Worm (Caenorhabditis elegans) whole organism, L4 larva: ENCODE results near the gene odr-7.

Source experiments
- F49E8.2 ChIP-seq: sonication (generic microtip); optimal IDR thresholded peaks from 2 replicates; lab custom pipeline; 2016; ENCODE audit warnings: missing compliant biosample characterization, mild to moderate bottlenecking, missing genetic modification characterization, borderline replicate concordance
- R02D3.7 ChIP-seq: fragments of 150-350 bp; sonication (generic microtip); optimal IDR thresholded peaks from 3 replicates; lab custom pipeline; 2014; ENCODE audit warnings: missing biosample characterization, missing genetic modification characterization
- T20F7.1 ChIP-seq: fragments of 200-800 bp; sonication (Bioruptor generic); optimal IDR thresholded peaks from 2 replicates; lab custom pipeline; 2018; ENCODE audit warnings: mild to moderate bottlenecking, missing genetic modification characterization, missing compliant biosample characterization
- Y105C5A.15 ChIP-seq: fragments of 200-800 bp; sonication (Bioruptor generic); IDR thresholded peaks from 2 replicates; pipeline ENCODE4 v1.3.6; 2022; ENCODE audit warnings: missing genetic modification characterization, missing compliant biosample characterization
- Y5F2A.4 ChIP-seq: fragments of 200-800 bp; sonication (Bioruptor generic); optimal IDR thresholded peaks from 2 replicates; lab custom pipeline; 2018; ENCODE audit warnings: mild to moderate bottlenecking, missing genetic modification characterization, missing compliant biosample characterization
- ZK337.2 ChIP-seq: fragments of 200-800 bp; sonication (Bioruptor generic); IDR thresholded peaks from 2 replicates; pipeline ENCODE4 v1.3.6; 2022; ENCODE audit warnings: missing genetic modification reagents, missing genetic modification characterization, missing compliant biosample characterization
- ZK546.5 ChIP-seq, 2 experiments: sonication (generic microtip); optimal IDR thresholded peaks; 2 replicates each; lab custom pipeline; 2017; ENCODE audit warnings: missing biosample characterization in 2 of 2, missing genetic modification characterization in 2 of 2
- aha-1 ChIP-seq: fragments of 150-350 bp; peaks from one replicate; lab custom pipeline; 2014; ENCODE audit warnings: missing biosample characterization, missing genetic modification characterization
- aly-2 ChIP-seq: sonication (generic microtip); optimal IDR thresholded peaks from 2 replicates; lab custom pipeline; 2018; ENCODE audit warnings: missing biosample characterization, missing genetic modification characterization
- ama-1 ChIP-seq: fragments of 150-350 bp; optimal IDR thresholded peaks from 2 replicates; lab custom pipeline; 2014; ENCODE audit warnings: inconsistent platforms, mixed read lengths
- ceh-28 ChIP-seq: fragments of 150-350 bp; optimal IDR thresholded peaks from 2 replicates; lab custom pipeline; 2014; ENCODE audit warnings: missing biosample characterization, missing genetic modification reagents, missing genetic modification characterization
- ceh-62 ChIP-seq: sonication (generic microtip); optimal IDR thresholded peaks from 2 replicates; lab custom pipeline; 2017; ENCODE audit warnings: missing biosample characterization, missing genetic modification characterization
- ctbp-1 ChIP-seq: fragments of 200-800 bp; sonication (Bioruptor generic); IDR thresholded peaks from 2 replicates; pipeline ENCODE4 v1.3.6; 2022; ENCODE audit warnings: missing genetic modification reagents, missing genetic modification characterization, missing compliant biosample characterization
- daf-12 ChIP-seq: fragments of 150-350 bp; optimal IDR thresholded peaks from 2 replicates; lab custom pipeline; 2014; ENCODE audit warnings: missing biosample characterization, missing genetic modification reagents, missing genetic modification characterization
- daf-16 ChIP-seq, 3 experiments: sonication (generic microtip); optimal IDR thresholded peaks; 2 replicates each; lab custom pipeline; 2016 to 2017; ENCODE audit warnings: missing genetic modification characterization in 3 of 3, missing genetic modification reagents in 3 of 3, mild to moderate bottlenecking in 2 of 3, missing compliant biosample characterization in 2 of 3, missing biosample characterization in 1 of 3, moderate library complexity in 1 of 3
- daf-8 ChIP-seq: fragments of 200-800 bp; sonication (Bioruptor generic); IDR thresholded peaks from 2 replicates; pipeline ENCODE4 v1.3.6; 2022; ENCODE audit warnings: missing genetic modification characterization, missing compliant biosample characterization
- dmd-6 ChIP-seq: fragments of 200-800 bp; sonication (Bioruptor generic); IDR thresholded peaks from 2 replicates; pipeline ENCODE4 v1.3.6; 2022; ENCODE audit warnings: missing genetic modification reagents, missing genetic modification characterization, missing compliant biosample characterization
- dmd-8 ChIP-seq: fragments of 200-800 bp; sonication (Bioruptor generic); IDR thresholded peaks from 2 replicates; pipeline ENCODE4 v1.3.6; 2022; ENCODE audit warnings: missing genetic modification characterization, missing compliant biosample characterization
- duxl-1 ChIP-seq: sonication (generic microtip); optimal IDR thresholded peaks from 2 replicates; lab custom pipeline; 2016; ENCODE audit warnings: mild to moderate bottlenecking, missing genetic modification characterization, moderate library complexity, missing compliant biosample characterization; ENCODE audit not compliant: poor library complexity
- dve-1 ChIP-seq: sonication (generic microtip); optimal IDR thresholded peaks from 2 replicates; lab custom pipeline; 2017; ENCODE audit warnings: antibody characterized with exemption, mild to moderate bottlenecking, missing genetic modification characterization, missing compliant biosample characterization; ENCODE audit not compliant: insufficient read depth
- egl-27 ChIP-seq: sonication (generic microtip); optimal IDR thresholded peaks from 3 replicates; lab custom pipeline; 2017; ENCODE audit warnings: missing biosample characterization, missing genetic modification reagents, missing genetic modification characterization
- egl-43 ChIP-seq: fragments of 200-800 bp; sonication (Bioruptor generic); IDR thresholded peaks from 2 replicates; pipeline ENCODE4 v1.3.6; 2022; ENCODE audit warnings: missing genetic modification reagents, missing genetic modification characterization, missing compliant biosample characterization
- fos-1 ChIP-seq: fragments of 150-350 bp; optimal IDR thresholded peaks from 2 replicates; lab custom pipeline; 2014; ENCODE audit warnings: missing biosample characterization, missing genetic modification characterization
- gei-8 ChIP-seq: fragments of 200-800 bp; sonication (Bioruptor generic); optimal IDR thresholded peaks from 2 replicates; lab custom pipeline; 2018; ENCODE audit warnings: mild to moderate bottlenecking, missing genetic modification characterization, missing compliant biosample characterization
- hif-1 ChIP-seq, 2 experiments: sonication (generic microtip); optimal IDR thresholded peaks; 2 replicates each; lab custom pipeline; 2016 to 2017; ENCODE audit warnings: missing compliant biosample characterization in 2 of 2, missing genetic modification characterization in 2 of 2, missing genetic modification reagents in 2 of 2, missing genotype in 2 of 2, mild to moderate bottlenecking in 1 of 2
- hlh-30 ChIP-seq: sonication (generic microtip); optimal IDR thresholded peaks from 2 replicates; lab custom pipeline; 2017; ENCODE audit warnings: antibody characterized with exemption, mild to moderate bottlenecking, missing genetic modification characterization, missing compliant biosample characterization; ENCODE audit not compliant: insufficient read depth
- hmg-1.1 ChIP-seq: fragments of 200-800 bp; sonication (Bioruptor generic); IDR thresholded peaks from 2 replicates; pipeline ENCODE4 v1.3.6; 2022; ENCODE audit warnings: missing genetic modification reagents, missing genetic modification characterization, missing compliant biosample characterization
- lim-7 ChIP-seq: fragments of 200-800 bp; sonication (Bioruptor generic); IDR thresholded peaks from 2 replicates; pipeline ENCODE4 v1.3.6; 2022; ENCODE audit warnings: missing genetic modification characterization, missing compliant biosample characterization
- lin-1 ChIP-seq: fragments of 200-800 bp; sonication (Bioruptor generic); IDR thresholded peaks from 2 replicates; pipeline ENCODE4 v1.3.6; 2022; ENCODE audit warnings: missing genetic modification reagents, missing genetic modification characterization, missing compliant biosample characterization
- lin-15B ChIP-seq: fragments of 150-350 bp; sonication (generic microtip); optimal IDR thresholded peaks from 3 replicates; lab custom pipeline; 2014; ENCODE audit warnings: missing biosample characterization, missing genetic modification characterization
- lin-38 ChIP-seq: fragments of 200-800 bp; sonication (Bioruptor generic); IDR thresholded peaks from 2 replicates; pipeline ENCODE4 v1.3.6; 2022; ENCODE audit warnings: missing genetic modification reagents, missing genetic modification characterization, missing compliant biosample characterization
- lin-39 ChIP-seq: fragments of 150-350 bp; optimal IDR thresholded peaks from 2 replicates; lab custom pipeline; 2014; ENCODE audit warnings: missing biosample characterization, missing genetic modification reagents, missing genetic modification characterization
- mep-1 ChIP-seq: fragments of 150-350 bp; sonication (generic microtip); optimal IDR thresholded peaks from 3 replicates; lab custom pipeline; 2014; ENCODE audit warnings: missing biosample characterization, missing genetic modification characterization
- mes-2 ChIP-seq: sonication (generic microtip); optimal IDR thresholded peaks from 2 replicates; lab custom pipeline; 2016; ENCODE audit warnings: missing genotype, mild to moderate bottlenecking, missing genetic modification characterization, missing compliant biosample characterization; ENCODE audit not compliant: poor library complexity, severe bottlenecking
- mxl-2 ChIP-seq: fragments of 200-800 bp; sonication (Bioruptor generic); conservative IDR thresholded peaks from 2 replicates; pipeline ENCODE4 v1.3.6; 2022; ENCODE audit warnings: missing genetic modification reagents, missing genetic modification characterization, missing compliant biosample characterization
- nhr-10 ChIP-seq: fragments of 150-350 bp; optimal IDR thresholded peaks from 2 replicates; lab custom pipeline; 2014; ENCODE audit warnings: missing biosample characterization, missing genetic modification characterization
- nhr-102 ChIP-seq: sonication (generic microtip); optimal IDR thresholded peaks from 2 replicates; lab custom pipeline; 2016; ENCODE audit warnings: mild to moderate bottlenecking, missing genetic modification characterization, moderate library complexity, missing compliant biosample characterization
- nhr-11 ChIP-seq: fragments of 150-350 bp; optimal IDR thresholded peaks from 2 replicates; lab custom pipeline; 2014; ENCODE audit warnings: missing biosample characterization, missing genetic modification characterization
- nhr-111 ChIP-seq: fragments of 200-800 bp; sonication (Bioruptor generic); optimal IDR thresholded peaks from 2 replicates; lab custom pipeline; 2018; ENCODE audit warnings: mild to moderate bottlenecking, missing genetic modification characterization, missing compliant biosample characterization
- nhr-41 ChIP-seq: fragments of 200-800 bp; sonication (Bioruptor generic); IDR thresholded peaks from 2 replicates; pipeline ENCODE4 v1.3.6; 2022; ENCODE audit warnings: missing genetic modification reagents, missing genetic modification characterization, missing compliant biosample characterization
- nhr-42 ChIP-seq: fragments of 200-800 bp; sonication (Bioruptor generic); IDR thresholded peaks from 2 replicates; pipeline ENCODE4 v1.3.6; 2022; ENCODE audit warnings: missing genetic modification characterization, missing compliant biosample characterization
- nhr-48 ChIP-seq: sonication (generic microtip); optimal IDR thresholded peaks from 2 replicates; lab custom pipeline; 2016; ENCODE audit warnings: mild to moderate bottlenecking, missing genetic modification characterization, missing compliant biosample characterization
- nhr-76 ChIP-seq: fragments of 150-350 bp; optimal IDR thresholded peaks from 2 replicates; lab custom pipeline; 2014; ENCODE audit warnings: missing biosample characterization, missing genetic modification characterization
- set-16 ChIP-seq: fragments of 200-800 bp; sonication (Bioruptor generic); IDR thresholded peaks from 2 replicates; pipeline ENCODE4 v1.3.6; 2022; ENCODE audit warnings: missing genetic modification reagents, missing genetic modification characterization, missing compliant biosample characterization
- snpc-4 ChIP-seq: fragments of 150-350 bp; optimal IDR thresholded peaks from 2 replicates; lab custom pipeline; 2014; ENCODE audit warnings: missing biosample characterization, missing genetic modification characterization
- tra-1 ChIP-seq: fragments of 200-800 bp; sonication (Bioruptor generic); IDR thresholded peaks from 2 replicates; pipeline ENCODE4 v1.3.6; 2022; ENCODE audit warnings: missing genetic modification reagents, missing genetic modification characterization, missing compliant biosample characterization
- unc-39 ChIP-seq: sonication (generic microtip); optimal IDR thresholded peaks from 2 replicates; lab custom pipeline; 2017; ENCODE audit warnings: missing biosample characterization, missing genetic modification characterization
- unc-62 ChIP-seq, 3 experiments: fragments of 150-350 bp in 1 of 3; sonication (generic microtip); optimal IDR thresholded peaks in 2 of 3; peaks in 1 of 3; 1 replicate in 1 of 3; 2 replicates in 2 of 3; lab custom pipeline; 2014 to 2017; ENCODE audit warnings: missing biosample characterization in 3 of 3, missing genetic modification characterization in 3 of 3, missing genetic modification reagents in 3 of 3, missing genotype in 1 of 3
- zfp-2 ChIP-seq: sonication (generic microtip); optimal IDR thresholded peaks from 2 replicates; lab custom pipeline; 2016; ENCODE audit warnings: mild to moderate bottlenecking, missing genetic modification characterization, missing compliant biosample characterization
- zip-2 ChIP-seq: fragments of 150-350 bp; optimal IDR thresholded peaks from 2 replicates; lab custom pipeline; 2014; ENCODE audit warnings: missing biosample characterization, missing genetic modification characterization
- ztf-11 ChIP-seq: fragments of 150-350 bp; optimal IDR thresholded peaks from 2 replicates; lab custom pipeline; 2014; ENCODE audit warnings: missing biosample characterization, missing genetic modification characterization

Gene odr-7

ce11 chrX:12422580-12422979 lies 38.9 kb downstream of the odr-7 start:
- TF ChIP-seq F49E8.2 = no peak
- TF ChIP-seq dve-1 (tag; lab: Kevin White, UChicago) = peak; percentile 0
- no peak for TF ChIP-seq ceh-62 (tag; lab: Kevin White, UChicago)
- peak; percentile 23 for TF ChIP-seq nhr-76 (tag; lab: Kevin White, UChicago)
- TF ChIP-seq lin-1 = no peak
- no peak for TF ChIP-seq lin-39
- no peak for TF ChIP-seq ztf-11 (tag; lab: Kevin White, UChicago)
- TF ChIP-seq mep-1 = peak; percentile 22
- no peak for TF ChIP-seq nhr-11 (tag; lab: Kevin White, UChicago)
- TF ChIP-seq R02D3.7 (tag; lab: Kevin White, UChicago) = no peak
- TF ChIP-seq nhr-102 = no peak
- TF ChIP-seq snpc-4 (tag; lab: Kevin White, UChicago) = no peak
- no peak for TF ChIP-seq Y105C5A.15
- TF ChIP-seq Y5F2A.4 (GFP tag; lab: Kevin White, UChicago) = no peak
- TF ChIP-seq mxl-2 = no peak
- TF ChIP-seq ZK337.2 = no peak
- TF ChIP-seq aha-1 (tag; lab: Kevin White, UChicago) = no peak
- no peak for TF ChIP-seq egl-43 (GFP tag; lab: Robert Waterston, UW)
- TF ChIP-seq duxl-1 (tag; lab: Kevin White, UChicago) = no peak
- no peak for TF ChIP-seq hmg-1.1 (GFP tag; lab: Robert Waterston, UW)
- TF ChIP-seq daf-12 (tag; lab: Kevin White, UChicago) = no peak
- TF ChIP-seq ceh-28 (tag; lab: Kevin White, UChicago) = no peak
- TF ChIP-seq unc-62 (GFP tag; optimal IDR thresholded peaks at IDR 0.05 in 1 of 2; lab: Kevin White, UChicago) = peak in 1 of 2 experiments; percentile 21
- TF ChIP-seq unc-62 (tag; optimal IDR thresholded peaks at IDR 0.05; lab: Kevin White, UChicago) = no peak
- TF ChIP-seq hif-1 (tag; optimal IDR thresholded peaks at IDR 0.05; lab: Kevin White, UChicago) = no peak
- peak; percentile 69 for TF ChIP-seq hlh-30 (tag; lab: Kevin White, UChicago)
- TF ChIP-seq set-16 = no peak
- no peak for TF ChIP-seq daf-16 (GFP tag; optimal IDR thresholded peaks at IDR 0.05; lab: Kevin White, UChicago)
- TF ChIP-seq daf-16 (tag; optimal IDR thresholded peaks at IDR 0.05; lab: Kevin White, UChicago) = no peak
- no peak for TF ChIP-seq mes-2
- TF ChIP-seq fos-1 (tag; lab: Kevin White, UChicago) = no peak
- TF ChIP-seq ama-1 (lab: Kevin White, UChicago) = no peak
- TF ChIP-seq unc-39 = no peak
- no peak for TF ChIP-seq lin-38 (GFP tag; lab: Robert Waterston, UW)
- TF ChIP-seq nhr-41 (GFP tag; lab: Robert Waterston, UW) = no peak
- no peak for TF ChIP-seq nhr-48 (tag; lab: Kevin White, UChicago)
- TF ChIP-seq dmd-8 (GFP tag; lab: Robert Waterston, UW) = no peak
- TF ChIP-seq ctbp-1 (GFP tag; lab: Robert Waterston, UW) = no peak
- no peak for TF ChIP-seq ZK546.5 (tag; optimal IDR thresholded peaks at IDR 0.05; lab: Kevin White, UChicago)
- no peak for TF ChIP-seq zip-2 (tag; lab: Kevin White, UChicago)
- TF ChIP-seq lim-7 = no peak
- TF ChIP-seq aly-2 = no peak
- TF ChIP-seq nhr-42 (GFP tag; lab: Robert Waterston, UW) = no peak
- TF ChIP-seq nhr-10 (tag; lab: Kevin White, UChicago) = no peak
- TF ChIP-seq tra-1 (GFP tag; lab: Robert Waterston, UW) = 0 out of 2 replicates have a peak, but pooled peaks have one; percentile 27
- TF ChIP-seq egl-27 (tag; lab: Kevin White, UChicago) = no peak
- no peak for TF ChIP-seq nhr-111 (GFP tag; lab: Kevin White, UChicago)
- no peak for TF ChIP-seq daf-8 (GFP tag; lab: Robert Waterston, UW)
- no peak for TF ChIP-seq lin-15B (tag; lab: Kevin White, UChicago)
- no peak for TF ChIP-seq T20F7.1
- no peak for TF ChIP-seq gei-8 (GFP tag; lab: Kevin White, UChicago)
- TF ChIP-seq zfp-2 (tag; lab: Kevin White, UChicago) = no peak
- peak; percentile 48; the same call in 1 of the 2 replicates for TF ChIP-seq dmd-6 (GFP tag; lab: Robert Waterston, UW)
